Worm (Caenorhabditis elegans) whole organism, midembryonic: ENCODE data around the gene scl-3.

Source experiments
- T22C8.4 ChIP-seq: fragments of 200-800 bp; sonication (Bioruptor generic); IDR thresholded peaks from 2 replicates; pipeline ENCODE4 v1.3.6; 2022; ENCODE audit warnings: missing genetic modification characterization, missing compliant biosample characterization
- flt-1 ChIP-seq: fragments of 200-800 bp; sonication (Bioruptor generic); IDR thresholded peaks from 2 replicates; pipeline ENCODE4 v1.3.6; 2022; ENCODE audit warnings: missing genetic modification characterization, missing compliant biosample characterization
- klf-2 ChIP-seq: fragments of 200-800 bp; sonication (Bioruptor generic); conservative IDR thresholded peaks from 2 replicates; pipeline ENCODE4 v1.3.6; 2022; ENCODE audit warnings: missing genetic modification reagents, missing genetic modification characterization, missing compliant biosample characterization
- med-1 ChIP-seq: sonication (generic microtip); optimal IDR thresholded peaks from 2 replicates; lab custom pipeline; 2017; ENCODE audit warnings: missing genetic modification characterization, mild to moderate bottlenecking, missing compliant biosample characterization, antibody characterized with exemption, missing genetic modification reagents; ENCODE audit not compliant: insufficient read depth
- ref-1 ChIP-seq: fragments of 200-800 bp; sonication (Bioruptor generic); conservative IDR thresholded peaks from 2 replicates; pipeline ENCODE4 v1.3.6; 2022; ENCODE audit warnings: missing genetic modification reagents, missing genetic modification characterization, missing compliant biosample characterization
- tab-1 ChIP-seq: fragments of 200-800 bp; sonication (Bioruptor generic); IDR thresholded peaks from 2 replicates; pipeline ENCODE4 v1.3.6; 2022; ENCODE audit warnings: missing genetic modification characterization, missing compliant biosample characterization
- ztf-23 ChIP-seq: fragments of 200-800 bp; sonication (Bioruptor generic); IDR thresholded peaks from 2 replicates; pipeline ENCODE4 v1.3.6; 2022; ENCODE audit warnings: missing genetic modification reagents, missing genetic modification characterization, missing compliant biosample characterization
- ztf-29 ChIP-seq: fragments of 200-800 bp; sonication (Bioruptor generic); IDR thresholded peaks from 2 replicates; pipeline ENCODE4 v1.3.6; 2022; ENCODE audit warnings: missing genetic modification reagents, missing genetic modification characterization, missing compliant biosample characterization

DNA sequence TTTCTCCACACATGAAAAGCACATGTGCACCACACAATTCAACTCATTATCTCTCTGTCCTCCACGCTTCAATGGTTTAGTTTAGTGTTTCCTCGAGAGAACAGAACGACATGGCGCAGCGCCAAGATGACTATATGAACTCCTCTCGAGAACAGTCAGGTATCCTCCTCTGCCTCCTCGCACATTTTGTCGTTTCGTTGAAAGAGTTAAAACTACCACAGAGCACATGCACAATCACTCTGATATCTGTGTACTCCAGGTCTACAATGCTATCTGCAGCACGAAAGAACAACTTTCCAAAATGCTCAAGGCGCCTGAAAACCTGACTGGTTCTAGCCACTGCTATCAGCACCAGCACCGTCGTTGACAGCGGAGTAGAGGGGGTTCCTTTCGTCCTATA lies 32.6 kb upstream of the scl-3 start:
- no peak for TF ChIP-seq tab-1 (GFP tag; lab: Robert Waterston, UW)
- no peak for TF ChIP-seq flt-1 (GFP tag; lab: Robert Waterston, UW)
- TF ChIP-seq T22C8.4 (GFP tag; lab: Robert Waterston, UW) = no peak
- TF ChIP-seq klf-2 = no peak
- TF ChIP-seq ref-1 (GFP tag; lab: Robert Waterston, UW) = no peak
- TF ChIP-seq ztf-23 (GFP tag; lab: Robert Waterston, UW) = no peak
- TF ChIP-seq med-1 (GFP tag; lab: Kevin White, UChicago) = no peak
- no peak for TF ChIP-seq ztf-29
